Worm (Caenorhabditis elegans) whole organism, young adult: ENCODE data around the gene ecps-1.

ENCODE experiments used
- D2030.7 ChIP-seq: fragments of 200-800 bp; sonication (Bioruptor generic); IDR thresholded peaks from 2 replicates; pipeline ENCODE4 v1.3.6; 2022; ENCODE audit warnings: missing genetic modification reagents, missing genetic modification characterization, missing compliant biosample characterization
- F49E8.2 ChIP-seq: sonication (generic microtip); optimal IDR thresholded peaks from 3 replicates; lab custom pipeline; 2017; ENCODE audit warnings: missing genetic modification characterization, mild to moderate bottlenecking, missing compliant biosample characterization, antibody characterized with exemption, moderate library complexity; ENCODE audit not compliant: insufficient read depth
- dpl-1 ChIP-seq: fragments of 150-350 bp; optimal IDR thresholded peaks from 2 replicates; lab custom pipeline; 2014; ENCODE audit warnings: missing biosample characterization, missing genetic modification reagents, missing genetic modification characterization
- egrh-3 ChIP-seq: fragments of 200-800 bp; sonication (Bioruptor generic); IDR thresholded peaks from 2 replicates; pipeline ENCODE4 v1.3.6; 2022; ENCODE audit warnings: missing genetic modification reagents, missing genetic modification characterization, missing compliant biosample characterization
- lsy-27 ChIP-seq: sonication (generic microtip); optimal IDR thresholded peaks from 2 replicates; lab custom pipeline; 2017; ENCODE audit warnings: missing genetic modification characterization, mild to moderate bottlenecking, missing compliant biosample characterization, antibody characterized with exemption, missing genotype, borderline replicate concordance; ENCODE audit not compliant: insufficient read depth
- madf-3 ChIP-seq: fragments of 200-800 bp; sonication (Bioruptor generic); IDR thresholded peaks from 2 replicates; pipeline ENCODE4 v1.3.6; 2022; ENCODE audit warnings: missing genetic modification reagents, missing genetic modification characterization, missing compliant biosample characterization
- nhr-120 ChIP-seq: fragments of 200-800 bp; sonication (Bioruptor generic); IDR thresholded peaks from 2 replicates; pipeline ENCODE4 v1.3.6; 2022; ENCODE audit warnings: missing genetic modification characterization, missing compliant biosample characterization
- nhr-90 ChIP-seq: sonication (generic microtip); optimal IDR thresholded peaks from 2 replicates; lab custom pipeline; 2016; ENCODE audit warnings: missing genotype, mild to moderate bottlenecking, missing genetic modification characterization, missing compliant biosample characterization
- pha-4 ChIP-seq: fragments of 150-350 bp; sonication (generic microtip); optimal IDR thresholded peaks from 2 replicates; lab custom pipeline; 2014; ENCODE audit warnings: missing biosample characterization, missing genetic modification reagents, missing genetic modification characterization
- sea-2 ChIP-seq: fragments of 200-800 bp; sonication (Bioruptor generic); IDR thresholded peaks from 2 replicates; pipeline ENCODE4 v1.3.6; 2022; ENCODE audit warnings: missing genetic modification characterization, missing compliant biosample characterization
- snpc-3.4 ChIP-seq: sonication (generic microtip); optimal IDR thresholded peaks from 2 replicates; lab custom pipeline; 2017; ENCODE audit warnings: missing genetic modification characterization, mild to moderate bottlenecking, missing compliant biosample characterization, antibody characterized with exemption, moderate library complexity, missing genotype, missing genetic modification reagents
- snpc-4 ChIP-seq, 5 experiments: fragments of 150-350 bp in 1 of 5; sonication (generic microtip) in 4 of 5; optimal IDR thresholded peaks; 2 replicates each; lab custom pipeline; 2014 to 2018; ENCODE audit warnings: missing genetic modification characterization in 5 of 5, missing biosample characterization in 3 of 5, antibody characterized with exemption in 2 of 5, mild to moderate bottlenecking in 2 of 5, missing compliant biosample characterization in 2 of 5, missing genotype in 2 of 5, moderate library complexity in 2 of 5, missing genetic modification reagents in 1 of 5

ce11 chrIII:10407198-10407663 is 53.1 kb downstream of the ecps-1 start, which contains the start of gene hat-1:
- TF ChIP-seq madf-3 (GFP tag; lab: Robert Waterston, UW): peak; percentile 93
- TF ChIP-seq D2030.7 (GFP tag; lab: Robert Waterston, UW): peak; percentile 95
- TF ChIP-seq sea-2 (GFP tag; lab: Robert Waterston, UW): peak; percentile 71; the same call in 1 of the 2 replicates
- no peak for TF ChIP-seq lsy-27 (tag; lab: Kevin White, UChicago)
- TF ChIP-seq F49E8.2: peak; percentile 79
- TF ChIP-seq nhr-90 (tag; lab: Kevin White, UChicago): no peak
- TF ChIP-seq pha-4: peak; percentile 76
- peak; percentile 54; the same call in 1 of the 2 replicates for TF ChIP-seq egrh-3 (GFP tag; lab: Robert Waterston, UW)
- TF ChIP-seq dpl-1: peak; percentile 87
- peak; percentile 78 for TF ChIP-seq snpc-3.4
- TF ChIP-seq snpc-4 (GFP tag; optimal IDR thresholded peaks at IDR 0.05; lab: Kevin White, UChicago): peak; percentile 56
- peak in 3 of 4 experiments; percentile 79 to 86 (median 80) for TF ChIP-seq snpc-4 (tag; optimal IDR thresholded peaks at IDR 0.05; lab: Kevin White, UChicago)
- no peak for TF ChIP-seq nhr-120 (GFP tag; lab: Robert Waterston, UW)
